Worm (Caenorhabditis elegans): Measurements from ENCODE around the gene ctg-2.

DNA sequence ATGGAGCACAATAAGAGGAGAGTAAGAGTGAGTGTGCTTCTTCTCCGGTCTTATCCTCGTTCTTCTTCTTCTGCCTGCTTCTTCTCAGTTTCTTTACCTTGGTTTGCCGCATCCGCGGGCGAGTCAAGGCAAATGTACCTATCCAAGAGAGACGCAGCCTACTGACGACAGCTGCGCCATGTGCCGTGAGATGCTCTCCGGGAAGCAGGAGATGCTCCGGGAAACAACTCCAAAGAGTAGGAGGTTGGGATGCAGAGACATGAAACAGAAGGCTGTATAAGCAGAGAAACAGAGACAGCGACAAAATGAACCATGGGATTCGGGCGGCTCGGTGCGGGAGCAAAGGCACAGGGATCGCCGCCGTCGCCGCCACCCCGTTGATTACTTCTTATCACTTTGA is 15.8 kb upstream of the ctg-2 start:
- TF ChIP-seq elt-1 (tag; optimal IDR thresholded peaks at IDR 0.05) (no peak), fos-1 (tag; optimal IDR thresholded peaks at IDR 0.05) (no peak), ZK546.5 (tag; optimal IDR thresholded peaks at IDR 0.05) (no peak), mab-5 (tag; optimal IDR thresholded peaks at IDR 0.05) (no peak), nhr-12 (tag; optimal IDR thresholded peaks at IDR 0.05) (no peak)

All from whole organism, L2 larva.